Fruit fly (Drosophila melanogaster) whole organism, embryonic: ENCODE measurements around the gene Son.

Experiments
- C15 ChIP-seq: fragments of 200-800 bp; sonication (Bioruptor generic); IDR thresholded peaks from 3 replicates; pipeline ENCODE4 v1.3.6; 2022; ENCODE audit warnings: missing biosample characterization, missing genetic modification characterization
- NFAT ChIP-seq: fragments of 200-800 bp; sonication (Bioruptor generic); IDR thresholded peaks from 2 replicates; pipeline ENCODE4 v1.3.6; 2022; ENCODE audit warnings: missing biosample characterization, missing genetic modification characterization
- Neu2 ChIP-seq: fragments of 200-800 bp; sonication (Bioruptor generic); optimal IDR thresholded peaks from 3 replicates; lab custom pipeline; 2016; ENCODE audit warnings: missing biosample characterization, missing genetic modification characterization, borderline replicate concordance
- da ChIP-seq: fragments of 200-800 bp; sonication (Bioruptor generic); optimal IDR thresholded peaks from 2 replicates; lab custom pipeline; 2016; ENCODE audit warnings: missing biosample characterization, missing genetic modification characterization
- kay ChIP-seq: fragments of 200-800 bp; sonication (Bioruptor generic); optimal IDR thresholded peaks from 2 replicates; lab custom pipeline; 2016; ENCODE audit warnings: missing biosample characterization, missing genetic modification characterization
- trem ChIP-seq: fragments of 200-800 bp; optimal IDR thresholded peaks from 3 replicates; lab custom pipeline; 2019; ENCODE audit warnings: missing biosample characterization, mild to moderate bottlenecking, missing genetic modification characterization, moderate library complexity

dm6 chr3R:9608206-9608605, 30.4 kb downstream of the Son start:
- TF ChIP-seq NFAT (GFP tag; lab: Robert Waterston, UW) (no peak), kay (GFP tag; lab: Kevin White, UChicago) (no peak), da (GFP tag; lab: Kevin White, UChicago) (no peak), trem (no peak), Neu2 (no peak), C15 (GFP tag; lab: Robert Waterston, UW) (no peak)
